Fruit fly (Drosophila melanogaster): ENCODE data around the gene CG5906.

CG5906 gene

DNA sequence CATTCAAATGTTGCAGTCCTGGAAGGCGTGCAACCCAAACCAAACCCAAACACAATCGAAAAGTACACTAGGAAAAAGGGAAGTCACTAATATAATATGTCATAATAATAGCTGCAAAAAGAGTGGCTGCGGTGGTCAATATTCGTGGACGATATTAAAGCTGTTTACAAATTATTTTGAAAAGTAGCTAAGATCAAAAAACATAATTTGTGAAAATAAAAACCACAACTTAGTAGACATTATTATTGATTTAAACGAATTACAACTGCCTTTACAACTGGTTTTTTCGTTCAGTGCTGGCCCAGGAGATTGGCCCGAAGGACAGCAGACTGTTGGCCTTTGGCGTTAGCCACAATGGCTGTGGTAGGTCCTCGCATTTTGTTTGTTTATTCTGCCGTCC is 12.4 kb downstream of the CG5906 start:
- peak; percentile 19 for TF ChIP-seq Eip78C (GFP tag)
- TF ChIP-seq CG7368 (GFP tag; optimal IDR thresholded peaks at IDR 0.05) = no peak
- TF ChIP-seq svp (GFP tag) = peak; percentile 50

DNA sequence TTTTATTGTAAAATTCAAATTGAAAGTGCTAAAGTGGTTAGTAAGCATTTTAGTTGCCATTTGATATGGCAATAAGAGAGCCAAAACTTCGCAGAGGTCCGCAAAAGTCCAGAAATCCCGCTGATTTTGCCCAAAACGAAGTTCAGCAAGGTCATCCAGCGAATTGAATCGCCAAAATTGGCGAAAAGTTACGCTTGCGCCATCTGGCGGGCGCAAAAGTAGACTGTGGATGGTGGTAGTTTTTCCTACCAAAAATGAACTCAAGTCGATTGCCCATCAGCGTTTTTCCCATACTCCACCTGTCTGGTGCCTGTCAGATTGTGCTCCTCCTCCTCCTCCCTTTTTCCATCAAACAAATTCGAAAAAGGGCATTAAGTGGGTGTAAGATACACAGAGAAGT is 18.2 kb downstream of the CG5906 start:
- TF ChIP-seq CG8119 (GFP tag; IDR thresholded peaks at IDR 0.05) (no peak), spab (GFP tag; optimal IDR thresholded peaks at IDR 0.05) (no peak), svp (GFP tag) (peak; percentile 2)

- no peak for TF ChIP-seq Met (GFP tag; optimal IDR thresholded peaks at IDR 0.05)
- no peak for TF ChIP-seq CG34406 (GFP tag; optimal IDR thresholded peaks at IDR 0.05)
- TF ChIP-seq Lpt (GFP tag; optimal IDR thresholded peaks at IDR 0.05) = no peak
- no peak for TF ChIP-seq svp (GFP tag)
- TF ChIP-seq CG9139 (GFP tag; optimal IDR thresholded peaks at IDR 0.05) = no peak
- TF ChIP-seq CG11902 (GFP tag; optimal IDR thresholded peaks at IDR 0.05) = no peak
- TF ChIP-seq OdsH (GFP tag; optimal IDR thresholded peaks at IDR 0.05) = no peak
Measured at dm6 chr3L:11847703-11848102, 23.4 kb downstream of the CG5906 start, which contains the start of gene CG12521. CG12521 (minus strand) TSS chr3L:11847803.

DNA sequence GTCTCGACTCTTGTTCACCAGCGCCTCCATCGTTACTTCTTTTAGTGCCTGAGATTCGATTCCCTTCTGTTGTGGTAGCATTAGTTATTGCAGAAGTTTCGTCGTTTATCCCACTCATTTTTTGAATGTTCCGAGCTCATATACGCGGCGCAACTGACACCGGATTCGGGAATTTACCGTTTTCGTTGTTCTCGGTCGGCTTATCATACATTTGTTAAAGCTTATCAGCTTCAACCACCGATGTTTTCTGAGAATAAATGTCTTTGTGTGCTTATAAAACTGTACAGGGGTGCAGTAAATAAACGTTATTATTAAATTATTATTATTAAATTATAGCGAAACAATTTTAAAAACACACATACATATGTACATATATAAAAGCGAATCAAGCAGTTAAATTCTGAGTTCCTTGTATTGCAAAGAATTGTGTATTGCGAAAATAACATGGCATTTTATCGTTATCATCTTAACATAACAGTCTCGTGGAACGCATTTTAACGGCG is 34.5 kb downstream of the CG5906 start, which contains the start of gene CG43064:
Gene CG43064 (minus strand): TSS at position 147 of the 503 bp plus-strand sequence.
- TF ChIP-seq ss (GFP tag; optimal IDR thresholded peaks at IDR 0.05) (no peak), CG4318 (GFP tag; optimal IDR thresholded peaks at IDR 0.05) (no peak), fkh (GFP tag; optimal IDR thresholded peaks at IDR 0.05) (no peak), fd85E (GFP tag; optimal IDR thresholded peaks at IDR 0.05) (no peak), acj6 (GFP tag; optimal IDR thresholded peaks at IDR 0.05) (no peak), OdsH (GFP tag; optimal IDR thresholded peaks at IDR 0.05) (no peak), Ets96B (tag; optimal IDR thresholded peaks at IDR 0.05) (no peak), CG11902 (GFP tag; optimal IDR thresholded peaks at IDR 0.05) (no peak), CG11762 (GFP tag; optimal IDR thresholded peaks at IDR 0.05; ENCODE audit: insufficient read depth) (no peak), Sox15 (GFP tag; optimal IDR thresholded peaks at IDR 0.05) (no peak), CG10669 (GFP tag; optimal IDR thresholded peaks at IDR 0.05) (no peak), dsx (GFP tag; optimal IDR thresholded peaks at IDR 0.05; ENCODE audit: poor library complexity, severe bottlenecking) (no peak), Sox102F (GFP tag; optimal IDR thresholded peaks at IDR 0.05) (no peak), CG1621 (tag; optimal IDR thresholded peaks at IDR 0.05) (no peak), Gug (GFP tag; IDR thresholded peaks at IDR 0.05) (no peak)

dm6 chr3L:11833296-11833717 is 37.8 kb downstream of the CG5906 start, which contains the start of gene CycA:
CycA (minus strand) TSS chr3L:11833578.
- no peak for TF ChIP-seq CG6792 (GFP tag; optimal IDR thresholded peaks at IDR 0.05)
- TF ChIP-seq Eip78C (GFP tag) = peak; percentile 68
- TF ChIP-seq lz (GFP tag; optimal IDR thresholded peaks at IDR 0.05) = peak; percentile 20
- TF ChIP-seq Sox14 (GFP tag; optimal IDR thresholded peaks at IDR 0.05) = peak; percentile 32
- TF ChIP-seq achi (GFP tag; optimal IDR thresholded peaks at IDR 0.05) = peak; percentile 0
- peak; percentile 29 for TF ChIP-seq Blimp-1 (GFP tag; optimal IDR thresholded peaks at IDR 0.05)
- TF ChIP-seq Eip75B (GFP tag; optimal IDR thresholded peaks at IDR 0.05) = no peak
- no peak for TF ChIP-seq dac (GFP tag; optimal IDR thresholded peaks at IDR 0.05)
- TF ChIP-seq fkh (GFP tag; optimal IDR thresholded peaks at IDR 0.05) = peak; percentile 67
- TF ChIP-seq CG9139 (GFP tag; optimal IDR thresholded peaks at IDR 0.05) = no peak

All from whole organism, prepupa.